Worm (Caenorhabditis elegans) whole organism, L3 larva: Measurements from ENCODE around the gene col-146.

ENCODE experiments used
- eor-1 ChIP-seq, 2 experiments: fragments of 150-350 bp; optimal IDR thresholded peaks; 2 replicates each; lab custom pipeline; 2014 to 2018; ENCODE audit warnings: missing biosample characterization in 2 of 2, missing genetic modification characterization in 2 of 2
- lin-15B ChIP-seq: fragments of 150-350 bp; optimal IDR thresholded peaks from 2 replicates; lab custom pipeline; 2014; ENCODE audit warnings: missing biosample characterization, missing genetic modification characterization
- ztf-4 ChIP-seq: fragments of 150-350 bp; optimal IDR thresholded peaks from 2 replicates; lab custom pipeline; 2014; ENCODE audit warnings: missing biosample characterization, missing genetic modification characterization

DNA sequence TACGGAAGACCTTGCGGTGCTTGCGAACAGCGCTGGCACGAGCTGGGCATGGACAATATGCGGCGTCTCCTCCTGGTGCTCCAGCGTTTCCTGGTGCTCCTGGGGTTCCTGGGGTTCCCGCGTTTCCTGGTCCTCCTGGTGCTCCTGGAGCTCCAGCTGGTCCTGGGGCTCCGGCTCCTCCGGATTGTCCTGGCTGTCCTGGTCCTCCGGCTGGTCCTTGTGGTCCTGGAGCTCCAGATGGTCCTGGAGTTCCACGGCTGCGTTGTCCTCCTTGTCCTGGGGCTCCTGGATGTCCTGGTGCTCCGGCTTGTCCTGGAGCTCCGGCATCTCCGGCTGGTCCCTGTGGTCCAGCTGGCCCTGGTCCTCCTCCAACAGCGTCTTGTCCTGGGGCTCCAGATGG is 2.6 kb downstream of the col-146 start:
- TF ChIP-seq eor-1 (tag; optimal IDR thresholded peaks at IDR 0.05; lab: Kevin White, UChicago) (no peak), lin-15B (no peak), ztf-4 (tag; lab: Kevin White, UChicago) (no peak)
